Worm (Caenorhabditis elegans): Measurements from ENCODE around the gene B0280.7.

ce11 chrIII:7155631-7156030, 43.9 kb upstream of the B0280.7 start:
- TF ChIP-seq dpl-1 (GFP tag; optimal IDR thresholded peaks at IDR 0.05), result peak; percentile 64 to 74 (median 72)
- peak; percentile 83 for TF ChIP-seq ama-1 (optimal IDR thresholded peaks at IDR 0.05)
- TF ChIP-seq ces-1 (GFP tag; optimal IDR thresholded peaks at IDR 0.05), result no peak
- peak; percentile 86 for TF ChIP-seq nhr-77 (tag; optimal IDR thresholded peaks at IDR 0.05)
- peak; percentile 88 for TF ChIP-seq jun-1 (tag; optimal IDR thresholded peaks at IDR 0.05)
- TF ChIP-seq fkh-10 (GFP tag; optimal IDR thresholded peaks at IDR 0.05), result peak; percentile 91
- TF ChIP-seq mdl-1 (tag; optimal IDR thresholded peaks at IDR 0.05), result peak; percentile 91 to 99
- peak in 1 of 2 experiments; percentile 43 for TF ChIP-seq ztf-11 (tag; optimal IDR thresholded peaks at IDR 0.05)
- TF ChIP-seq C04F5.9 (tag; optimal IDR thresholded peaks at IDR 0.05), result peak; percentile 43
- no peak for TF ChIP-seq unc-62 (GFP tag; optimal IDR thresholded peaks at IDR 0.05)
- TF ChIP-seq lsy-2 (tag; optimal IDR thresholded peaks at IDR 0.05), result peak; percentile 92 to 94
- peak; percentile 62 for TF ChIP-seq sox-4 (tag; optimal IDR thresholded peaks at IDR 0.05)
- TF ChIP-seq elt-2 (tag; optimal IDR thresholded peaks at IDR 0.05), result peak; percentile 80
- TF ChIP-seq tbx-2 (tag; optimal IDR thresholded peaks at IDR 0.05), result peak; percentile 96
